Worm (Caenorhabditis elegans) whole organism, late embryonic: ENCODE results near the gene Y94H6A.2.

Experiments
- dve-1 ChIP-seq: sonication (generic microtip); optimal IDR thresholded peaks from 2 replicates; lab custom pipeline; 2017; ENCODE audit warnings: antibody characterized with exemption, mild to moderate bottlenecking, missing genetic modification characterization, missing compliant biosample characterization
- nhr-232 ChIP-seq: sonication (generic microtip); optimal IDR thresholded peaks from 2 replicates; lab custom pipeline; 2016; ENCODE audit warnings: missing genetic modification characterization, missing compliant biosample characterization
- pat-9 ChIP-seq: fragments of 200-800 bp; sonication (Bioruptor generic); optimal IDR thresholded peaks from 2 replicates; lab custom pipeline; 2018; ENCODE audit warnings: mild to moderate bottlenecking, missing genetic modification characterization, moderate library complexity, missing compliant biosample characterization
- pha-2 ChIP-seq: sonication (generic microtip); optimal IDR thresholded peaks from 2 replicates; lab custom pipeline; 2017; ENCODE audit warnings: mild to moderate bottlenecking, missing genetic modification characterization, missing compliant biosample characterization
- rnt-1 ChIP-seq: sonication (generic microtip); optimal IDR thresholded peaks from 2 replicates; lab custom pipeline; 2016; ENCODE audit warnings: missing genetic modification characterization, missing compliant biosample characterization
- sox-4 ChIP-seq: sonication (generic microtip); optimal IDR thresholded peaks from 2 replicates; lab custom pipeline; 2017; ENCODE audit warnings: mild to moderate bottlenecking, missing genetic modification characterization, inconsistent platforms, missing compliant biosample characterization
- tbx-2 ChIP-seq: sonication (generic microtip); optimal IDR thresholded peaks from 2 replicates; lab custom pipeline; 2016; ENCODE audit warnings: missing genetic modification characterization, missing compliant biosample characterization

ce11 chrIV:2758079-2758478 lies 28.0 kb downstream of the Y94H6A.2 start:
- TF ChIP-seq dve-1 (tag; lab: Kevin White, UChicago) (no peak), rnt-1 (no peak), tbx-2 (tag; lab: Kevin White, UChicago) (no peak), pat-9 (tag; lab: Kevin White, UChicago) (no peak), sox-4 (tag; lab: Kevin White, UChicago) (no peak), pha-2 (tag; lab: Kevin White, UChicago) (no peak), nhr-232 (no peak)
